Fruit fly (Drosophila melanogaster) whole organism, larva: ENCODE measurements around the gene Rab3-GEF.

ENCODE experiments used
- noc ChIP-seq: fragments of 200-800 bp; sonication (Bioruptor generic); optimal IDR thresholded peaks from 3 replicates; lab custom pipeline; 2019; ENCODE audit warnings: missing biosample characterization, mild to moderate bottlenecking, missing genetic modification characterization, moderate library complexity

Gene Rab3-GEF

DNA sequence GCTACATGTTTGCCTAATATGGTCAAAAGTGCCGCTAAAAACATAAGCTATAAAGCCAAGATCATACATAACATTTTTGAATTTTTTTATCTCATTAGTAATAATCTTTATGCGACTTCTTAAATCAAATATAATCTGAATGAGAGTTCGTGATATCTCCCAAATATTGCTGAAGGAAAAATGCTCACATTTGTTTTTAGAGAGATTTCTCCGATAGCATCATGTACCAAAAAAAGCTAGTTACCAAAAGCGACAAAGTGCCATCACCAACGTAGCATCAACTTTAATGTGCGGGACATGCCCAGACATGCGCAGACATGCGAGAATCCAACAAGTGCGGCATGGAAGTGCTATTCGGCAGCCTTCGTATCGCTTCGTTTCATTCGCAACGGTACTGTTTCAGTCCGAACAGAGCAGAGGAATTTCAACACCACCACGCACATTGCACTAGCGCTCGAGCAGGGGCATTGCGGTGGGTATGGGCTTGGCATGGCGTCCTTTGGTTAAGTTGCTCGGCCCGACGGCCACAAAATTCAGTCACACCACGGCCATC, at the start of gene Rab3-GEF:
Rab3-GEF (plus strand) TSS at position 537 of the 553 bp plus-strand sequence.
- no peak for TF ChIP-seq noc (tag; lab: Kevin White, UChicago)

DNA sequence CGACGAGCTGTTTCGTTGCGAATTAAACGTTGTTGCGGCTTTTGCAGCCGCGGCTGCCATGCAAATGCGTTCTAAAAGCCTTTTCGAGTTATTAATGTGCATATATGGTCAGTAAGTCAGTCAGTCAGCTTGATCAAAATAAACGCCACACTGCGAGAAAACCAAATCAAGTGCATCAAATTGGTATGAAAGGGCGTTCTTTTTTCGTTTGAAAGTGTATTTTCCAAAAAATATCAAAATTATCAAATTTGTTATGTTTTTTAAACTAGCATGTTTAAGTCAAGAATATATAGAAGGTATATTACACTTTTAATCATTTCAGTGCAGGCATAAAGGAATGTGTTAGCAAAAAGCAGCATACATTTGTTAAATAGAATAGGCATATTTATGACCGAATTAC, 47.0 kb upstream of the Rab3-GEF start:
- TF ChIP-seq noc (tag; lab: Kevin White, UChicago), result no peak

DNA sequence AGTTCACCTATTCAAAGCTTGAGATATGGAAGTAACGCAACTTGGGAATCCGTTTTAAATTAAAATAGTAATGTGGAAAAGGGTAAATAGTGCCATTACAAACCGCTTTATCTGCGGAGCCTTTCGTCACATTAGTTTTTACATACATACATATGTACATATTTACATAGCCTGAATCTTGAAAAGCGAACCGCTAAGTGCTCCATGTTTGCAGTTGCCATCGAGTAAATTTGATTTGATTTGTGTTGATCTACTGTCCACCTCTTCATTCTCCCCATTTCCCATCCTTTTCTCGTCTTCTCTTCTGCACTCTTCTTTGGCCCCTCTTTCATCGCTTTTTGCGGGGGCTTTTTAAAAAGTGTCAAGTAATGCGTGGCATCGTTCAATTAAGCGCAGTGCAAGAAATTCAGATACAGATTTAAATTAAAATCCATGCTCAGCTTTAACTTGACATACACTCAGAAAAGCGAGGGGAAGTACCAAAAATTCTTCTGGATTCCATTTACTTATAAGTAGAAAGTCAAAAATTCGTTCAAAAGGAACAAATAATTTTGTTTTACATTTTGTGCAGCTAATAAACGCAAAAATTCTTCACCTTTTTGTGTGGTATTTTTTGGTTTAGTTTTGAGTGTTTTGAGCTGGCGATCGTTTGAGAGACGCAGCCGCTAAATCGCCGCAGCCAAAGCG, 46.3 kb upstream of the Rab3-GEF start:
- TF ChIP-seq noc (tag; lab: Kevin White, UChicago), result no peak

DNA sequence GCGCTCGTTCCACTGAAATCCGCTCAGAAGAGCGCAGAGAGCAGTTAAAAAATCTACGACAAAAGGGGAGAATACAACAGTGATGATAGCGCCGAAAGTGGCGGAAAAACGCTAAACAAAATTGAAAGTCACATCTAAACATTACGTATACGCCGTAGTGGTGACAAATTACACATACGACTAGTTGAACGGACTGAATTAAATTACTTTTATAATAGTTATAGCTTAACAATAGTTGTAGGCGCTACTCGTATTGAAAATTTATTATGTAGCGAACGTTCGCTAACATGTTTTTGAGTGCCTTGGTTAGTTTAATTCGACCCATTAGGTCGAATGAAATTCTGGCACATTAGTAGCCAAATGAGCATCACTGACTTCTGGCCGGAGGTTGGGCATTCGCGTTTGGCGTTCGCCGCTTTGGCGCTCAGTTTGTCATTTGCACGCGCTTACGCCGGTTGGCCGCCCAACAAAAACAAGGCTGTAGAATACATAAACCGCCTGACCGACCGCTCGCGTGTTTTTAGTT, 45.7 kb upstream of the Rab3-GEF start, which contains the start of gene CG5541:
CG5541 (plus strand) TSS at position 424 of the 526 bp plus-strand sequence.
- peak; percentile 63 for TF ChIP-seq noc (tag; lab: Kevin White, UChicago)

DNA sequence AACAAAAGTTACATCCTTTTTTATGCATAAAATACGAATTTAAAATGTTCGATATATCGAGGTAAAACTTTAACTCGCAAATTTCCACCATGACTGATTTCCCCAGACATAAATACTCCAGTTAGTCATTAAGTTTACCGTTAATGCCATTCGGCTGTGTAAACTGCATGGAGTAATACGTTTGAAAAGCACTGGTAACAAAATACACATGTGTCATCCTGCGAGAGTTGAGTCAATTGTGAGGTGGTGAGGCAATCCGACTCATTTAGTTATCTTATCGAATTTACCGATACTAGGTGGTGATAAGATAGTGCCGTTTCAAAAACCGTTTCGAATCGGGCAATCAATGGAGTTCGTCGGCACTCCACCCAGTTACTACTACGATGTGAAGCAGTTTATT, 43.9 kb upstream of the Rab3-GEF start:
- TF ChIP-seq noc (tag; lab: Kevin White, UChicago), result no peak

DNA sequence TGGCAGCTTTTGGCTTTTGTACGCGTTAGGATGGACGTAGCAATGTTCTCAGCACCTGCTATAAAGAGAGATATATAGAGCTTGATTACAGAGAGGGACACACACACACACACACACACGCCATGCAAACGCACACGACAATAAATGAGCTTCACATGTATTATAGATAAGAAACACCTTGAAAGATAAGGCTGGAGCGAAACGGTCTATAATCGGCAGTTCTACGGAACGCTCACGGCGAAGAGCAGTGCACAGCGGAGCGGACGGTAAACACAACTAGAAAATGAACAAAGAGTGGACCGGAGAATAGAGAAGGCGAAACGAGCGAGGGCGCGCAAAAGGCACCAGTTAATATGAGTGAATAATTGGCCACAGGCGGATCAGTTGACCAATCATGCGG, 40.8 kb upstream of the Rab3-GEF start:
- TF ChIP-seq noc (tag; lab: Kevin White, UChicago), result peak; percentile 48

DNA sequence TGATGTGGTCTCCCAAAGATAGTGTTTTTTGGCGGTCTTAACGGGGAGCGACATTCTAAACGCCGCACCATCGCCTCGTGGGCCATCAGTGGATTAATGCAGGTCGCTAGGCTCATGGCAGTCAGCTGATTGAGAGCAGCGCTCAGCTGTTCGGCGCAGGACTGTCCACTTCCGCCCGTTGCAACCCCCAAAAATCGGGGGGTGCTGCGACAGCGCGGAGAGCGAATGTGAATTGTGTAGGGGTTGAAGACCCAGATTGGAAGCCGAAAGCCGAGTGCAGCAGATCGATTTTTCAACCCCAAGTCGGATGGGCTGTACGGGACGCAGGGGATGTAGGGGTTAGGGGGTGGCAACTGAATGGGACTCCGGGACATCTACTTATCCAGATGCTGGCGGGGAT, 26.9 kb upstream of the Rab3-GEF start:
- no peak for TF ChIP-seq noc (tag; lab: Kevin White, UChicago)

DNA sequence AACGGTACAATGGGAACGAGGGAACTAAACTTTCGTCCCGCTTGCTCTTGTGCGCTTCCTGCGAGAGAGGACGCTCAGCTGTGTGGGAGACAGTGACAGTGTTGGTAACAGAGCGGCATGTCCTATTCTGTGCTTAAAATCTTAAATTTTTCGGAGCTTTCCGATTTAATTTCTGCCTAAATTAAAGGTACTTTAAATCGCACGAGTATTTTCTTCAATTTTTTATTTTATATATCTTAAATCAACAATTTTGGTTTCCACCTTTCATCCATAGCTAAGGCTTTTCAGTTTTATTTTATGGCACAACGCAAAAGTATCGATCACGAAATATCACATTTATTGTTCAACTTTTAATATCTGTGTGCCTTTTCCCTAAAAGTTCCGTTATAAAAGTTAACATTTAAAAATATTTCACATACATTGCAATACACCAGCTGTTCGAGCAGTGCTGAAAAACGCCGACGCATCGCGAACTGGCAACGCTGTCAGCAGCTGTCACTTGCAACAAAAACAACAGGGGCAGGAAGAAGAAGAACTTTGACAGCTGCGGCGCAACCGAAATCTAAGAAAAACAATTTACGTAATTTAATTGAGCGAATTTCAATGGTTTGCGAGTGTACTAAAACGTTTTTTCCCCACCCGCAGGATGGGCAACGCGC, 25.9 kb upstream of the Rab3-GEF start, which contains the start of the genes hiw and ND-B18:
hiw (minus strand) TSS at position 26 of the 659 bp plus-strand sequence.
ND-B18 (plus strand) TSS at position 330 of the 659 bp plus-strand sequence.
- TF ChIP-seq noc (tag; lab: Kevin White, UChicago), result no peak

DNA sequence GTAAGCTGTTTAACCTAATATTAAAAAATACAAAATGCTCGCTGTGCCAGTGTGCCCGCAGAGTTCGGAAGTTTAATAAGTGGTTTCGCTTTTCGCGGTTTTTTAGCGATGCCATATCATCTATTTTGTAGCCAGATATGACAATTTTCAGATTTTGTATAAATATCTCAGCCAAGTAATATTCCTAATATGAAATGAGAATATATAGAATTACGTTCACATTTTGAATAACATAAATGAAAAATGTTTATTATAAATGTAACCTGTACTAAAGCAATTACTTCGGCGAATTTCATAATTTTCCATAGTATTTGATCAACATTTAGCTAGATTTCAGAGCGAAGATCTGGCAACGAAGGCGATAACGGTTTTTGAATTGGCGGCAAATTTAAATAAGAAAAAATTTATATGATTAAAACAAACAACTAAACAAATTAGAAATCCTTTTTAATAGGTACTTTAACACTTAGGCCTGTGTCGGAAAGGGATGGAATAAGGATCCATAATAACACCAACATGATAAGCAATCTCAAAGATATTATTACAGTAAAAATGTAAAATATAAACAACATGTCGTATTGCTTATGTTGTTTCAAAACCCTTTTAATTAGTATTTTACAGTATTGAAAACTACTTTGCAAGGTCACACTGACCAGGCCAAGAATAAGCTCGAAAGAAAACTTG, 23.0 kb upstream of the Rab3-GEF start, which contains the start of the genes opm and dob:
opm (minus strand) TSS at position 59 of the 684 bp plus-strand sequence.
dob (plus strand) TSS at position 634 of the 684 bp plus-strand sequence.
- peak; percentile 15 for TF ChIP-seq noc (tag; lab: Kevin White, UChicago)

DNA sequence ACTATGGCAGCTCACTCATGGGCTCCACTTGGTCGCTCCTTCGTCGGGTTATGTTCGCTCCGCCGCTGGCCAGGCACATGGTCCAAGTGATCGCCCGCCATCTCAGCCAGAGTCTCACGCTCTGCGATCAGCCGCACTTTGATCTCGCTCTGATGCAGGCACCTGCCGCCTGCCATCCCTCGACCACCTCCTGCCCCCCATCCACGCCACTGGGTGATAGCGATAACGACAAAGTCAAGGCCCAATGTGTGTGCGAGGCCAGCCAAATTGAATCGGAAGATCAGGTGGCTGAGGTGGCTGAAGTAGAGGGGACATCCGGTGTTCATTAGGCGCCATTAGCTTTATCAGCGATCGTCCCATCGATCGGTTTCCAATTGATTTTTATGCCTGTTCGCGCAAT, 20.9 kb upstream of the Rab3-GEF start:
- TF ChIP-seq noc (tag; lab: Kevin White, UChicago), result no peak

DNA sequence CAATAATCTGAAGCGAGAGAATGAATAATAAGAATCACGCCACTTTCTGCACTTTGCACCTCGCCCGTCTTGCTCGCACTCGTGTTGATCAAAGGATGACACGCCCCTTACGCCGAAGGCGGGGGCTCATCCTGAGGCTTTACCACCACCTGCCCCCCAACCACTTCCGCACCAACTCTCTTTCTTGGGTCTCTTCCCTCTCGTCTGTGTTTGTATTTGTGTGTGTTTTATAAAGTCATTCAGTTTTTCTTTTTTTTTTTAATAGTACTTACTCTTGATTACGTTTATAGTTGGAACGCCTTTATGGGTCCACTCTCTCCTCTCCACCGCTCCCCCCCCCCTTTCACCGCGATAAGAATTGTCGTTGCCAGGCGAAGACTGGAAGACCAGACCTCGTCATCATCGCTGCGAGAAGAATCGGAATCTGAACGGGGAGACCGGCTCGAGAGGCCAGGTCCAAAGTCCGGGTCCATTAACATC, 20.0 kb upstream of the Rab3-GEF start:
- TF ChIP-seq noc (tag; lab: Kevin White, UChicago), result peak; percentile 86

DNA sequence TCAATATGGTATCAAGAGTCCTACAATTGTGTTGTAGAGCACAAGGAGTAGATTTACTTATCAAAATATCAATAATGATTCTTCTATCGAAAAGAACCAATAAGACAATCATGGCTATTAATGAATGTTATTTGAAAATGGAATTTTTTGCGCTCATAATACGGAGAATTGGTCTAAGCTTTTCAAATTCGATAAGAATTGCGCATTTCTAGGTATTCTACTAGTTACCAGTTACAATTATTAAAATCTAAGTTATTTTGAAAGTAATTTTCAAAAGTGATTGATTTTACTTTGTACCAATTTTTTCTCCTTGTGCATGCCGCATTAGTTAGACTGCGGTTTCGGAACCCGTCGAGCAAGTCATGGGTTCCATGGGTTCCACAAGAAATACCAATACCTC, 19.3 kb upstream of the Rab3-GEF start:
- TF ChIP-seq noc (tag; lab: Kevin White, UChicago), result no peak

DNA sequence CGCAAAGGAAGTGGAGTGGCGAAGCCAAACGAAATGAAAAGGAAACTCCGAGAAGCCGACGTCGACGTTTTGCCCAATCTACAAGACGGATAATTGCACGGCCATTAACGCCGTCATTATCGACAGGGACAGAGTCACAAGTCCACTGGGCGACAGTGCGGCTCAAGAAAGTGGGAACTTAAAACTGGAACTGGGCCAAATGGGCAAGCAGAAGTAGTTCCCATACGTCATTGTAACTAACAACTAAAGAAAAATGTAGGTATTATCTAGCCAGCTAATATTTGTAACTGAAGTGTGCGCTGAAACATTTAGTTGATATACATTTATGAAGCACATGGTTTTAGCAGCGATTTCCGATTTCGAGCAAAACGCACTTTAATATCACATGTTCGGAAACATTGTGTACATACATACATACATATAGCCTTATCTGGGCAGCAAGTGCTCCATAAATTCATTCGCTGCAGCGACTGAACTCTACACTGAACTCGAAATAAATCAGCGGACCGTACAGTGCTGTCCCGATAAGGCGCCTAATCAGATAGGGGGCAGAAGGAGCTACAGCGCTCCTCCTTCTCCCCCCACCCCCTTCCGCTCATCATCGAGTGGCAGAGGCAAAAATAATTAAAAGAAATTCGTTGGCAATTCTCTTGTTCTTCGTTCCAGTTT, 18.5 kb upstream of the Rab3-GEF start:
- TF ChIP-seq noc (tag; lab: Kevin White, UChicago), result peak; percentile 68

DNA sequence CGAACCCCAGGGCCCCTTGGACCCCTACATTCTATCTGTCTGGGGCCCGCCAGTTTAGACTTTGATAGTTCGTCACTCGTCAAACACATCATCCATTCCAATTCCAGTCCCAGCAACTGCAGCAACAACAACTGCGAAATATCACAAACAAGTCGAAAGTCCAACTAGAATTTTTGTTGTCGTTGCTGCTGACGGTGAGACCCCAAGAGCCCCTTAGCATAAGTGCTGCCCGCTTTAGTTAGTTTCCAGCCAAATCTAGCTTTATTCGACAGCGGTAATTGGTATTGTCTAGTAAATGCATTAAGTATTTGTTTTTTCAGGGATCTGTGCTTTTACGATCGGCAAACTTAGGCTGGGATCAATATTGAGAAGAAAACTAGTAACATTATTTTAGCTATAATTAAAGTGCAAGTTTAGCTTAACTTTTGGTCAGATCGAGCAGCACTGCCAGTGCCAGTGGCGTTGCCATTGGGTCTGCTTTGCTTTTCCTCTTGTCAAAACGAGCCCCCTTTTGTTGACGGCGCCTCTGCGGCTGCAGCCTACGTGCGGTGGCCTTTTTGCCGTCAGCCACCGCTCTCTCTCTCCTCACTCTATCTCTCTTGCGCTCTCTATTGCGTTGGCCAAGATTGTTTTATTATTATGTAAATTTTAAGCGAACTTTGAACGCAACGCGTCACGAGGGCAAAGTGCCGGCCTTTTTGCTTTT, 14.7 kb upstream of the Rab3-GEF start:
- TF ChIP-seq noc (tag; lab: Kevin White, UChicago), result peak; percentile 91
